Worm (Caenorhabditis elegans): ENCODE measurements around the gene M02B1.4.

Gene M02B1.4

ce11 chrIV:12813822-12814221, 11.3 kb downstream of the M02B1.4 start:
- TF ChIP-seq Y53G8AR.9 (GFP tag; conservative IDR thresholded peaks at IDR 0.05) = no peak
- no peak for TF ChIP-seq him-1 (tag; optimal IDR thresholded peaks at IDR 0.05)
- no peak for TF ChIP-seq snpc-3.4 (tag; optimal IDR thresholded peaks at IDR 0.05)
- TF ChIP-seq tbx-9 (tag; optimal IDR thresholded peaks at IDR 0.05; ENCODE audit: borderline replicate concordance) = no peak
- no peak for TF ChIP-seq nfya-2 (GFP tag; IDR thresholded peaks at IDR 0.05)
- no peak for TF ChIP-seq hrde-1 (tag; optimal IDR thresholded peaks at IDR 0.05; ENCODE audit: borderline replicate concordance)
- TF ChIP-seq F10E7.11 (tag; optimal IDR thresholded peaks at IDR 0.05) = no peak
- no peak for TF ChIP-seq egrh-3 (GFP tag; IDR thresholded peaks at IDR 0.05)
- no peak for TF ChIP-seq attf-3 (GFP tag; conservative IDR thresholded peaks at IDR 0.05)
- TF ChIP-seq cebp-2 (GFP tag; IDR thresholded peaks at IDR 0.05) = no peak

ce11 chrIV:12811554-12811953, 13.6 kb downstream of the M02B1.4 start:
- TF ChIP-seq F37B4.10 (GFP tag; IDR thresholded peaks at IDR 0.05) (no peak), D2030.7 (GFP tag; IDR thresholded peaks at IDR 0.05) (no peak), lag-1 (GFP tag; IDR thresholded peaks at IDR 0.05) (no peak), gei-17 (GFP tag; optimal IDR thresholded peaks at IDR 0.05) (no peak), nfya-1 (tag; optimal IDR thresholded peaks at IDR 0.05; ENCODE audit: borderline replicate concordance, insufficient read depth) (no peak), atf-7 (tag; optimal IDR thresholded peaks at IDR 0.05) (no peak), mel-28 (tag; optimal IDR thresholded peaks at IDR 0.05; ENCODE audit: borderline replicate concordance) (no peak), F33H1.4 (GFP tag; IDR thresholded peaks at IDR 0.05) (no peak), Y67H2A.10 (GFP tag; conservative IDR thresholded peaks at IDR 0.05) (no peak), zim-3 (tag; optimal IDR thresholded peaks at IDR 0.05) (no peak), let-607 (tag; optimal IDR thresholded peaks at IDR 0.05) (no peak), lin-35 (GFP tag; optimal IDR thresholded peaks at IDR 0.05) (no peak), Y56A3A.18 (GFP tag; IDR thresholded peaks at IDR 0.05) (no peak), lin-40 (tag; optimal IDR thresholded peaks at IDR 0.05) (no peak), tlf-1 (GFP tag; optimal IDR thresholded peaks at IDR 0.05) (no peak), ztf-22 (GFP tag; optimal IDR thresholded peaks at IDR 0.05) (no peak), F22D6.2 (tag; optimal IDR thresholded peaks at IDR 0.05) (no peak), dpff-1 (tag; optimal IDR thresholded peaks at IDR 0.05) (no peak)

- peak; percentile 53 for TF ChIP-seq efl-1 (GFP tag; optimal IDR thresholded peaks at IDR 0.05)
- TF ChIP-seq lin-54 (GFP tag; optimal IDR thresholded peaks at IDR 0.05) = peak; percentile 4
- peak; percentile 34; the same call in 1 of the 2 replicates for TF ChIP-seq dox-1 (GFP tag; IDR thresholded peaks at IDR 0.05)
- no peak for TF ChIP-seq cebp-2 (GFP tag; IDR thresholded peaks at IDR 0.05)
- no peak for TF ChIP-seq snpc-4 (GFP tag; optimal IDR thresholded peaks at IDR 0.05)
- TF ChIP-seq snpc-4 (tag; optimal IDR thresholded peaks at IDR 0.05) = peak in 1 of 4 experiments; percentile 62
- TF ChIP-seq D2030.7 (GFP tag; IDR thresholded peaks at IDR 0.05) = peak; percentile 42; the same call in 1 of the 2 replicates
- TF ChIP-seq lsl-1 (GFP tag; optimal IDR thresholded peaks at IDR 0.05) = peak; percentile 88
- peak; percentile 85 for TF ChIP-seq F33H1.4 (GFP tag; IDR thresholded peaks at IDR 0.05)
- TF ChIP-seq attf-6 (GFP tag; IDR thresholded peaks at IDR 0.05) = 0 out of 2 replicates have a peak, but pooled peaks have one; percentile 10
- TF ChIP-seq hmg-20 (GFP tag; IDR thresholded peaks at IDR 0.05) = no peak
- TF ChIP-seq mel-28 (tag; optimal IDR thresholded peaks at IDR 0.05; ENCODE audit: borderline replicate concordance) = no peak
- no peak for TF ChIP-seq sptf-2 (GFP tag; optimal IDR thresholded peaks at IDR 0.05)
- no peak for TF ChIP-seq F39B2.1 (GFP tag; IDR thresholded peaks at IDR 0.05)
- peak; percentile 52 for TF ChIP-seq madf-8 (GFP tag; conservative IDR thresholded peaks at IDR 0.05)
- TF ChIP-seq lin-40 (tag; optimal IDR thresholded peaks at IDR 0.05) = no peak
- no peak for TF ChIP-seq C17E4.6 (GFP tag; IDR thresholded peaks at IDR 0.05)
- no peak for TF ChIP-seq unc-130 (GFP tag; optimal IDR thresholded peaks at IDR 0.05)
- TF ChIP-seq snpc-1.3 (tag; optimal IDR thresholded peaks at IDR 0.05; ENCODE audit: insufficient read depth) = peak; percentile 35
- TF ChIP-seq madf-6 (GFP tag; IDR thresholded peaks at IDR 0.05) = peak; percentile 90
- peak; percentile 85 for TF ChIP-seq xnd-1 (tag; optimal IDR thresholded peaks at IDR 0.05)
- TF ChIP-seq K12H6.12 (tag; optimal IDR thresholded peaks at IDR 0.05) = no peak
- TF ChIP-seq snpc-3.4 (tag; optimal IDR thresholded peaks at IDR 0.05) = peak; percentile 5
- no peak for TF ChIP-seq nhr-120 (GFP tag; IDR thresholded peaks at IDR 0.05)
Measured at ce11 chrIV:12805595-12805994, 19.5 kb downstream of the M02B1.4 start, which contains the start of gene F07C6.4. Gene F07C6.4 (plus strand): TSS chrIV:12805924.
